Worm (Caenorhabditis elegans) whole organism, L3 larva: ENCODE results near the gene F26A1.8.

Source experiments
- egl-5 ChIP-seq: fragments of 150-350 bp; optimal IDR thresholded peaks from 2 replicates; lab custom pipeline; 2017; ENCODE audit warnings: missing biosample characterization, missing genetic modification reagents, missing genetic modification characterization, inconsistent platforms
- nhr-12 ChIP-seq: fragments of 150-350 bp; optimal IDR thresholded peaks from 2 replicates; lab custom pipeline; 2014; ENCODE audit warnings: missing biosample characterization, missing genetic modification characterization
- sea-2 ChIP-seq: fragments of 150-350 bp; sonication (generic microtip); optimal IDR thresholded peaks from 4 replicates; lab custom pipeline; 2014; ENCODE audit warnings: missing biosample characterization, missing genetic modification reagents, missing genetic modification characterization
- tbx-2 ChIP-seq: sonication (generic microtip); optimal IDR thresholded peaks from 2 replicates; lab custom pipeline; 2016; ENCODE audit warnings: mild to moderate bottlenecking, missing genetic modification characterization, missing compliant biosample characterization
- unc-39 ChIP-seq: sonication (generic microtip); optimal IDR thresholded peaks from 4 replicates; lab custom pipeline; 2017; ENCODE audit warnings: missing biosample characterization, missing genetic modification characterization

ce11 chrIII:4778003-4778402 is 44.0 kb downstream of the F26A1.8 start, which contains the start of gene B0393.7:
- TF ChIP-seq sea-2 (no peak), nhr-12 (tag; lab: Kevin White, UChicago) (no peak), unc-39 (tag; lab: Kevin White, UChicago) (no peak), tbx-2 (no peak), egl-5 (no peak)
